Worm (Caenorhabditis elegans) whole organism, L1 larva: Measurements from ENCODE around the gene peb-1.

Source experiments
- C04F5.9 ChIP-seq: sonication (generic microtip); optimal IDR thresholded peaks from 2 replicates; lab custom pipeline; 2016; ENCODE audit warnings: missing genetic modification characterization, missing compliant biosample characterization
- F16B12.6 ChIP-seq: fragments of 150-350 bp; optimal IDR thresholded peaks from 2 replicates; lab custom pipeline; 2014; ENCODE audit warnings: missing biosample characterization, missing genetic modification characterization
- Y116A8C.19 ChIP-seq: sonication (generic microtip); optimal IDR thresholded peaks from 2 replicates; lab custom pipeline; 2016; ENCODE audit warnings: missing compliant biosample characterization, missing genetic modification characterization, borderline replicate concordance
- aly-2 ChIP-seq: fragments of 150-350 bp; optimal IDR thresholded peaks from 2 replicates; lab custom pipeline; 2014; ENCODE audit warnings: missing biosample characterization, missing genetic modification characterization
- ama-1 ChIP-seq: fragments of 150-350 bp; optimal IDR thresholded peaks from 2 replicates; lab custom pipeline; 2014
- ceh-63 ChIP-seq: fragments of 200-800 bp; sonication (Bioruptor generic); optimal IDR thresholded peaks from 2 replicates; lab custom pipeline; 2018; ENCODE audit warnings: mild to moderate bottlenecking, missing genetic modification characterization, missing compliant biosample characterization
- ceh-82 ChIP-seq, 3 experiments: fragments of 150-350 bp in 1 of 3; sonication (generic microtip) in 2 of 3; optimal IDR thresholded peaks; 2 replicates each; lab custom pipeline; 2014 to 2017; ENCODE audit warnings: missing biosample characterization in 3 of 3, missing genetic modification characterization in 3 of 3
- ceh-90 ChIP-seq: sonication (generic microtip); optimal IDR thresholded peaks from 2 replicates; lab custom pipeline; 2016; ENCODE audit warnings: missing genetic modification characterization, missing compliant biosample characterization
- dpl-1 ChIP-seq, 3 experiments: fragments of 150-350 bp in 2 of 3; sonication (generic microtip) in 1 of 3; optimal IDR thresholded peaks; 2 replicates each; lab custom pipeline; 2014 to 2017; ENCODE audit warnings: missing biosample characterization in 3 of 3, missing genetic modification characterization in 3 of 3, missing genetic modification reagents in 3 of 3
- ets-5 ChIP-seq: fragments of 200-800 bp; sonication (Bioruptor generic); IDR thresholded peaks from 2 replicates; pipeline ENCODE4 v1.3.6; 2022; ENCODE audit warnings: missing genetic modification characterization, missing compliant biosample characterization
- fkh-4 ChIP-seq: sonication (generic microtip); optimal IDR thresholded peaks from 2 replicates; lab custom pipeline; 2016; ENCODE audit warnings: missing compliant biosample characterization, missing genetic modification characterization, borderline replicate concordance
- fkh-8 ChIP-seq: sonication (generic microtip); optimal IDR thresholded peaks from 2 replicates; lab custom pipeline; 2016; ENCODE audit warnings: mild to moderate bottlenecking, missing genetic modification characterization, missing compliant biosample characterization
- fos-1 ChIP-seq: fragments of 150-350 bp; optimal IDR thresholded peaks from 2 replicates; lab custom pipeline; 2014; ENCODE audit warnings: missing biosample characterization, missing genetic modification characterization
- hlh-4 ChIP-seq: sonication (generic microtip); optimal IDR thresholded peaks from 2 replicates; lab custom pipeline; 2016; ENCODE audit warnings: mild to moderate bottlenecking, missing genetic modification characterization, missing compliant biosample characterization
- hpl-2 ChIP-seq: fragments of 150-350 bp; optimal IDR thresholded peaks from 2 replicates; lab custom pipeline; 2014; ENCODE audit warnings: missing biosample characterization, missing genetic modification reagents, missing genetic modification characterization
- lin-15B ChIP-seq: fragments of 150-350 bp; sonication (generic microtip); optimal IDR thresholded peaks from 3 replicates; lab custom pipeline; 2014; ENCODE audit warnings: missing biosample characterization, missing genetic modification characterization
- lin-35 ChIP-seq, 2 experiments: fragments of 150-350 bp; optimal IDR thresholded peaks; 2 replicates each; lab custom pipeline; 2014; ENCODE audit warnings: missing biosample characterization in 2 of 2, missing genetic modification characterization in 2 of 2, missing genetic modification reagents in 2 of 2
- lin-39 ChIP-seq: fragments of 150-350 bp; optimal IDR thresholded peaks from 2 replicates; lab custom pipeline; 2014; ENCODE audit warnings: missing biosample characterization, missing genetic modification reagents, missing genetic modification characterization
- mab-9 ChIP-seq: fragments of 200-800 bp; sonication (Bioruptor generic); IDR thresholded peaks from 2 replicates; pipeline ENCODE4 v1.3.6; 2022; ENCODE audit warnings: missing genetic modification reagents, missing genetic modification characterization, missing compliant biosample characterization
- nhr-19 ChIP-seq: fragments of 200-800 bp; sonication (Bioruptor generic); conservative IDR thresholded peaks from 2 replicates; pipeline ENCODE4 v1.3.6; 2022; ENCODE audit warnings: missing genetic modification characterization, missing compliant biosample characterization
- nhr-237 ChIP-seq: fragments of 150-350 bp; optimal IDR thresholded peaks from 2 replicates; lab custom pipeline; 2014; ENCODE audit warnings: missing biosample characterization, missing genetic modification characterization
- nhr-85 ChIP-seq: sonication (generic microtip); peaks from one replicate; lab custom pipeline; 2016; ENCODE audit warnings: missing genetic modification characterization, inconsistent platforms, missing compliant biosample characterization
- pag-3 ChIP-seq: sonication (generic microtip); optimal IDR thresholded peaks from 2 replicates; lab custom pipeline; 2017; ENCODE audit warnings: missing genetic modification characterization, mild to moderate bottlenecking, missing compliant biosample characterization, antibody characterized with exemption, borderline replicate concordance; ENCODE audit not compliant: insufficient read depth
- pqm-1 ChIP-seq: sonication (generic microtip); optimal IDR thresholded peaks from 3 replicates; lab custom pipeline; 2017; ENCODE audit warnings: missing biosample characterization, missing genetic modification characterization
- skn-1 ChIP-seq: fragments of 150-350 bp; optimal IDR thresholded peaks from 2 replicates; lab custom pipeline; 2014; ENCODE audit warnings: missing biosample characterization, missing genetic modification characterization
- snpc-4 ChIP-seq: fragments of 150-350 bp; optimal IDR thresholded peaks from 2 replicates; lab custom pipeline; 2014; ENCODE audit warnings: missing biosample characterization, missing genetic modification characterization
- tbx-2 ChIP-seq: sonication (generic microtip); optimal IDR thresholded peaks from 2 replicates; lab custom pipeline; 2016; ENCODE audit warnings: missing genetic modification characterization, missing compliant biosample characterization
- tlp-1 ChIP-seq: fragments of 150-350 bp; optimal IDR thresholded peaks from 2 replicates; lab custom pipeline; 2014; ENCODE audit warnings: missing biosample characterization, missing genetic modification characterization
- unc-130 ChIP-seq: fragments of 150-350 bp; optimal IDR thresholded peaks from 2 replicates; lab custom pipeline; 2017; ENCODE audit warnings: missing biosample characterization, missing genetic modification characterization, inconsistent platforms
- unc-30 ChIP-seq: sonication (generic microtip); optimal IDR thresholded peaks from 2 replicates; lab custom pipeline; 2017; ENCODE audit warnings: missing biosample characterization, missing genetic modification characterization
- unc-86 ChIP-seq: sonication (generic microtip); optimal IDR thresholded peaks from 2 replicates; lab custom pipeline; 2016; ENCODE audit warnings: missing genetic modification characterization, missing compliant biosample characterization
- vab-15 ChIP-seq: sonication (generic microtip); optimal IDR thresholded peaks from 2 replicates; lab custom pipeline; 2017; ENCODE audit warnings: missing genotype, mild to moderate bottlenecking, missing genetic modification characterization, missing compliant biosample characterization
- xbp-1 ChIP-seq: sonication (generic microtip); optimal IDR thresholded peaks from 2 replicates; lab custom pipeline; 2016; ENCODE audit warnings: missing genetic modification characterization, missing compliant biosample characterization
- zip-4 ChIP-seq: fragments of 200-800 bp; sonication (Bioruptor generic); optimal IDR thresholded peaks from 2 replicates; lab custom pipeline; 2018; ENCODE audit warnings: mild to moderate bottlenecking, missing genetic modification characterization, moderate library complexity, missing compliant biosample characterization
- ztf-11 ChIP-seq, 2 experiments: sonication (generic microtip); optimal IDR thresholded peaks; 2 replicates each; lab custom pipeline; 2016 to 2017; ENCODE audit warnings: missing genetic modification characterization in 2 of 2, missing biosample characterization in 1 of 2, missing compliant biosample characterization in 1 of 2
- ztf-4 ChIP-seq: fragments of 150-350 bp; optimal IDR thresholded peaks from 2 replicates; lab custom pipeline; 2014; ENCODE audit warnings: missing biosample characterization, missing genetic modification characterization

peb-1 gene

ce11 chrX:2226875-2227355 lies 16.1 kb downstream of the peb-1 start (continued):
- TF ChIP-seq pag-3 = peak; percentile 48
- TF ChIP-seq fos-1 (tag; lab: Kevin White, UChicago) = peak; percentile 33
- peak; percentile 79 for TF ChIP-seq skn-1 (tag; lab: Kevin White, UChicago)
- no peak for TF ChIP-seq ama-1 (lab: Kevin White, UChicago)
- peak; percentile 80 for TF ChIP-seq nhr-85 (tag; lab: Kevin White, UChicago)
- TF ChIP-seq C04F5.9 (tag; lab: Kevin White, UChicago) = peak; percentile 24
- TF ChIP-seq nhr-237 (tag; lab: Kevin White, UChicago) = peak; percentile 23
- TF ChIP-seq Y116A8C.19 (tag; lab: Kevin White, UChicago) = no peak
- TF ChIP-seq tbx-2 (tag; lab: Kevin White, UChicago) = peak; percentile 59
- peak; percentile 47 for TF ChIP-seq unc-86 (tag; lab: Kevin White, UChicago)
- peak; percentile 74 for TF ChIP-seq nhr-19 (GFP tag; lab: Robert Waterston, UW)
- TF ChIP-seq tlp-1 (tag; lab: Kevin White, UChicago) = no peak
- TF ChIP-seq F16B12.6 (tag; lab: Kevin White, UChicago) = peak; percentile 12
- no peak for TF ChIP-seq ztf-11 (tag; optimal IDR thresholded peaks at IDR 0.05; lab: Kevin White, UChicago)
- peak; percentile 43 for TF ChIP-seq zip-4 (GFP tag; lab: Kevin White, UChicago)
- TF ChIP-seq lin-15B (tag; lab: Kevin White, UChicago) = no peak
- no peak for TF ChIP-seq pqm-1 (tag; lab: Kevin White, UChicago)
- TF ChIP-seq hpl-2 = no peak
- peak; percentile 69 for TF ChIP-seq fkh-8 (tag; lab: Kevin White, UChicago)
- no peak for TF ChIP-seq aly-2
- no peak for TF ChIP-seq vab-15 (tag; lab: Kevin White, UChicago)
- peak; percentile 29 for TF ChIP-seq ceh-63 (GFP tag; lab: Kevin White, UChicago)
- TF ChIP-seq dpl-1 (GFP tag; optimal IDR thresholded peaks at IDR 0.05; lab: Kevin White, UChicago) = peak in 1 of 3 experiments; percentile 34
- TF ChIP-seq ets-5 (GFP tag; lab: Robert Waterston, UW) = no peak
- TF ChIP-seq ztf-4 (tag; lab: Kevin White, UChicago) = no peak
- no peak for TF ChIP-seq ceh-90
- TF ChIP-seq unc-130 (tag; lab: Kevin White, UChicago) = peak; percentile 29
- TF ChIP-seq hlh-4 (tag; lab: Kevin White, UChicago) = no peak
- TF ChIP-seq mab-9 (GFP tag; lab: Robert Waterston, UW) = no peak
- peak; percentile 60 for TF ChIP-seq xbp-1
- TF ChIP-seq lin-39 = no peak
- TF ChIP-seq snpc-4 (tag; lab: Kevin White, UChicago) = no peak
- peak; percentile 26 to 75 (median 61) for TF ChIP-seq ceh-82 (tag; optimal IDR thresholded peaks at IDR 0.05; lab: Kevin White, UChicago)

ce11 chrX:2229305-2230172 lies 18.7 kb downstream of the peb-1 start, which contains the start of gene lin-32:
Gene lin-32, minus strand, starts transcription at chrX:2230122.
- TF ChIP-seq pag-3 (no peak), ztf-11 (tag; optimal IDR thresholded peaks at IDR 0.05; lab: Kevin White, UChicago) (peak in 1 of 2 experiments; percentile 65), tbx-2 (tag; lab: Kevin White, UChicago) (peak; percentile 1)

ce11 chrX:2231346-2231745 lies 20.5 kb downstream of the peb-1 start:
- TF ChIP-seq ceh-63 (GFP tag; lab: Kevin White, UChicago) (no peak), lin-35 (GFP tag; optimal IDR thresholded peaks at IDR 0.05; lab: Kevin White, UChicago) (no peak), xbp-1 (no peak), nhr-19 (GFP tag; lab: Robert Waterston, UW) (no peak), unc-30 (no peak), ceh-82 (tag; optimal IDR thresholded peaks at IDR 0.05; lab: Kevin White, UChicago) (no peak), fkh-4 (tag; lab: Kevin White, UChicago) (no peak)
